Worm (Caenorhabditis elegans) whole organism, early embryonic: ENCODE data around the gene adt-3.

Source experiments
- B0310.2 ChIP-seq: sonication (generic microtip); optimal IDR thresholded peaks from 2 replicates; lab custom pipeline; 2016; ENCODE audit warnings: mild to moderate bottlenecking, missing genetic modification characterization, missing compliant biosample characterization
- F13C5.2 ChIP-seq: sonication (generic microtip); optimal IDR thresholded peaks from 2 replicates; lab custom pipeline; 2017; ENCODE audit warnings: mild to moderate bottlenecking, missing genetic modification characterization, inconsistent platforms, missing compliant biosample characterization
- aly-1 ChIP-seq: sonication (generic microtip); optimal IDR thresholded peaks from 2 replicates; lab custom pipeline; 2016; ENCODE audit warnings: missing genetic modification characterization, missing compliant biosample characterization
- ama-1 ChIP-seq: fragments of 150-350 bp; optimal IDR thresholded peaks from 2 replicates; lab custom pipeline; 2014
- ceh-13 ChIP-seq: fragments of 200-800 bp; sonication (Bioruptor generic); optimal IDR thresholded peaks from 2 replicates; lab custom pipeline; 2018; ENCODE audit warnings: mild to moderate bottlenecking, missing genetic modification characterization, missing compliant biosample characterization
- ceh-36 ChIP-seq: sonication (generic microtip); optimal IDR thresholded peaks from 2 replicates; lab custom pipeline; 2016; ENCODE audit warnings: missing genetic modification characterization, inconsistent platforms, missing compliant biosample characterization
- ets-7 ChIP-seq: sonication (generic microtip); optimal IDR thresholded peaks from 2 replicates; lab custom pipeline; 2016; ENCODE audit warnings: missing genotype, missing genetic modification characterization, missing compliant biosample characterization
- flt-1 ChIP-seq: fragments of 200-800 bp; sonication (Bioruptor generic); IDR thresholded peaks from 2 replicates; pipeline ENCODE4 v1.3.6; 2022; ENCODE audit warnings: missing genetic modification characterization, missing compliant biosample characterization
- hmbx-1 ChIP-seq: sonication (generic microtip); optimal IDR thresholded peaks from 2 replicates; lab custom pipeline; 2016; ENCODE audit warnings: mild to moderate bottlenecking, missing genetic modification characterization, missing compliant biosample characterization
- hmg-4 ChIP-seq: fragments of 200-800 bp; sonication (Bioruptor generic); optimal IDR thresholded peaks from 2 replicates; lab custom pipeline; 2018; ENCODE audit warnings: mild to moderate bottlenecking, missing genetic modification characterization, missing compliant biosample characterization
- hnd-1 ChIP-seq: sonication (generic microtip); optimal IDR thresholded peaks from 2 replicates; lab custom pipeline; 2016; ENCODE audit warnings: missing genetic modification characterization, missing compliant biosample characterization
- pes-1 ChIP-seq: fragments of 200-800 bp; sonication (Bioruptor generic); IDR thresholded peaks from 2 replicates; pipeline ENCODE4 v1.3.6; 2022; ENCODE audit warnings: missing genetic modification reagents, missing genetic modification characterization, missing compliant biosample characterization
- scrt-1 ChIP-seq: fragments of 200-800 bp; sonication (Bioruptor generic); IDR thresholded peaks from 2 replicates; pipeline ENCODE4 v1.3.6; 2022; ENCODE audit warnings: missing genetic modification characterization, missing compliant biosample characterization
- sea-1 ChIP-seq: fragments of 200-800 bp; sonication (Bioruptor generic); conservative IDR thresholded peaks from 2 replicates; pipeline ENCODE4 v1.3.6; 2022; ENCODE audit warnings: missing genetic modification characterization, missing compliant biosample characterization
- tbx-11 ChIP-seq: fragments of 200-800 bp; sonication (Bioruptor generic); IDR thresholded peaks from 2 replicates; pipeline ENCODE4 v1.3.6; 2022; ENCODE audit warnings: missing genetic modification characterization, missing compliant biosample characterization
- tbx-37 ChIP-seq: fragments of 200-800 bp; sonication (Bioruptor generic); conservative IDR thresholded peaks from 2 replicates; pipeline ENCODE4 v1.3.6; 2022; ENCODE audit warnings: missing genetic modification reagents, missing genetic modification characterization, missing compliant biosample characterization
- tra-4 ChIP-seq: sonication (generic microtip); optimal IDR thresholded peaks from 2 replicates; lab custom pipeline; 2017; ENCODE audit warnings: missing genetic modification characterization, missing compliant biosample characterization

The adt-3 gene

DNA sequence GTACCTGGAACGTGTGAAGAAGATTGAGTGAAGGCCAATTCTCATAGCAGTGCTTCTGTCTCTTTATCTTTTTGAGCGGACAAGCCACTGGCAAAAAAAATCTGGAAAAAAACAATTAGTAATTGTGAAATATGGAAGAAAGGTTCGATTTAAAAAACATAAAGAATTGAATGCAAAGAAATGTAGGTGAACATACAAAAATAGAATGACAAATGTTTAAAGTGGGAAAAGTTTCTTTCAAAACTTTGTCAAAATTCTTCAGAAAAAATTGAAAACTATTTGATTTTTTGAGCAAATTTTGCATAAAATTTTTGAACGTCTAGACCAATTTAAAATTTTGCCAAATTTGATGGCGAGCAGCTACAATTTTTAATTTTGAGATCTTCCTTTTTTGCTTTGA is 11.8 kb downstream of the adt-3 start, which contains the start of gene ptp-4A2:
TSS of gene ptp-4A2 (minus strand) at position 101 of the 400 bp plus-strand sequence.
- TF ChIP-seq hnd-1 (tag; lab: Kevin White, UChicago) (no peak), tbx-37 (GFP tag; lab: Robert Waterston, UW) (no peak), flt-1 (GFP tag; lab: Robert Waterston, UW) (no peak), pes-1 (GFP tag; lab: Robert Waterston, UW) (no peak), tra-4 (tag; lab: Kevin White, UChicago) (no peak), ama-1 (lab: Kevin White, UChicago) (no peak), ceh-36 (no peak), scrt-1 (GFP tag; lab: Robert Waterston, UW) (no peak)

DNA sequence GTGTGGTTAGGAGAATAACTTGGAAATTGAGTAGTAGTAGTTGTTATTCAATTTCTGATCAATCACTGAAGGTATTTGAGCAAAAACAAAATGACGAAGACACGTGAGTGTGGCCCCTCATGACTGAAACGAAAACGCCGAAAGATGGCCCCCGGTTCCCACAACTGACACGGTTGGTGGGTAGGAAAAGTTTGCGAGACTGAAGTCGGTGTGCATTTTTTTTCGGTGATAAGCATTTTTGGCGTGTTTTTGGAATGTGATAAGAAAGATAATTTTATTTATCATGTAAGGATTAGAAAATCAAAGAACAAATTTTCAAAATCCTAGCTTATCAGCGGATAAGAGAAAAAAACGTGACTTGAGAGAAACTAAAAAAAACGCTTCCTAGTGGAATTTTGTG is 12.6 kb downstream of the adt-3 start:
- TF ChIP-seq hmbx-1 (tag; lab: Kevin White, UChicago) (no peak), tbx-11 (GFP tag; lab: Robert Waterston, UW) (no peak), flt-1 (GFP tag; lab: Robert Waterston, UW) (no peak), hnd-1 (tag; lab: Kevin White, UChicago) (no peak), ceh-13 (GFP tag; lab: Kevin White, UChicago) (no peak), sea-1 (GFP tag; lab: Robert Waterston, UW) (no peak), tra-4 (tag; lab: Kevin White, UChicago) (no peak), aly-1 (tag; lab: Kevin White, UChicago) (no peak), ceh-36 (no peak), scrt-1 (GFP tag; lab: Robert Waterston, UW) (no peak), tbx-37 (GFP tag; lab: Robert Waterston, UW) (no peak), ama-1 (lab: Kevin White, UChicago) (no peak), F13C5.2 (tag; lab: Kevin White, UChicago) (no peak)

DNA sequence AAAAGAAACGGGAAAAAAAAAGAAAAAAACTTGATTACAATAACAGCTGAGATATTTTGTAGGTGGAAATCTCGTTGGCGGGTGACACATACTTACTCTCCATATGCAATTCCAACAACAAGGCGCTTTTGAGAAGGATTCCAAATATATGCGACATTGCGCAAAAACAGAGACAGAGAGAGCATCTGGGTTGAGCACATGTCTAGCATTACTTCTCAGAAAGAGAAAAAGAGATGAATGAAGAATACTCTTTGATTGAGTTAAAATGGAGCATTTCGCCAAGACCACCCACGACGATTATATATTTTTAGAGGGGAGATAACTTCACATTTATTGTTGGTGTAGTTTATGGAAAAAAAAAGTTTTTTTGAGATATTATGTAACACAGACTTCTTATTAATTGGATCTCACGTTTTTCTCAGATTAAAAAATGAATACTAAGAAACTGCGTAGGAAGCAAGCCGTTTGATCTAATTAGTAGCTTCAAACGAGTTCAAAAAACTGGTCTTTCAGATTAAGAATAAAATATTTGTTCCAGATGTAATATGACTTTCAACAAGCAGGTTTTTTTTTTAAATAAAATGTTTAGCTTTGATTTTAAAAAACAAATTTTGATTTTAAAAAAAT is 13.6 kb downstream of the adt-3 start:
- no peak for TF ChIP-seq aly-1 (tag; lab: Kevin White, UChicago)
- no peak for TF ChIP-seq ama-1 (lab: Kevin White, UChicago)
- no peak for TF ChIP-seq ceh-13 (GFP tag; lab: Kevin White, UChicago)
- TF ChIP-seq scrt-1 (GFP tag; lab: Robert Waterston, UW) = no peak
- no peak for TF ChIP-seq hnd-1 (tag; lab: Kevin White, UChicago)
- no peak for TF ChIP-seq hmbx-1 (tag; lab: Kevin White, UChicago)
- no peak for TF ChIP-seq ets-7 (tag; lab: Kevin White, UChicago)

DNA sequence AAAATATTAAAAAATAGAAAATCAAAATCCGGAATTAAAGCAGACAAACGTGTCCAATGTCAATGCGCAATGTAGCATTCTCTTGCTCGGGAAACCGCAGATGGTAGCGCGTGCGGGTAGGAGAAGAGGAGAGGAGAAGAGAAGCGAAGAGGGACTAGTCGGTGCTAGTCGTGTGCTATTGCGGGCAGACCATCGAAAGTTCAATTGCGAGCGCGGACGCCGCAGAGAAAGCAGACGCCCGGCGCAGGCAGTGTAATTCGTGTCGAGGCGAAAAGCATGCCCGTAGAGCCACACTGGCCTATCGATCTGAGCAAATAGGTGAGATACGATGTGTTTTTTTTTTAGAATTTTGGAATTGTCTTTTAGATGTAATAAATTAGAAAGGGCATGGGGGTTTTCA is 14.2 kb downstream of the adt-3 start:
- TF ChIP-seq F13C5.2 (tag; lab: Kevin White, UChicago) = peak; percentile 5
- TF ChIP-seq hmg-4 (GFP tag; lab: Kevin White, UChicago) = no peak

DNA sequence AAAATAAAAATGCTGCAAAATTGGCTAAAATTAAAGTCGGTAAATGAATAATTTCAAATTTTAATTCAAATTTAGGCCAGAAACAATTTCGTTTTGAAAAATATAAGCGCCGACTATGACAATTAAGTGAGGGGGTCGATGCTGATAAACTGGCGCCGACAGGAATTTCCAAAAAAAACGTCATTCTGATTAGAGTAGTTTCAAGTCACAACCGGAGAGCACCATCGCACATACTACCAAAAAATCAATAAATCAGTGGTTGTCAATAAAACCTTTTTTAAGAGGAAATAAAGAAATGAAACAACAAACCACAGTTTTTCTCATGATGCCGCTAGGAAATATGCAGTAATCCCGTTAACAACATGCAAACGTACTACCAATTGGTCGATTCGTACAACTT is 17.6 kb downstream of the adt-3 start:
- TF ChIP-seq hnd-1 (tag; lab: Kevin White, UChicago) = no peak
- TF ChIP-seq tbx-11 (GFP tag; lab: Robert Waterston, UW) = no peak
- no peak for TF ChIP-seq hmbx-1 (tag; lab: Kevin White, UChicago)
- TF ChIP-seq aly-1 (tag; lab: Kevin White, UChicago) = no peak
- TF ChIP-seq B0310.2 (tag; lab: Kevin White, UChicago) = no peak
- TF ChIP-seq sea-1 (GFP tag; lab: Robert Waterston, UW) = no peak
- TF ChIP-seq scrt-1 (GFP tag; lab: Robert Waterston, UW) = no peak
- no peak for TF ChIP-seq ceh-36
- TF ChIP-seq pes-1 (GFP tag; lab: Robert Waterston, UW) = no peak
- TF ChIP-seq flt-1 (GFP tag; lab: Robert Waterston, UW) = no peak

DNA sequence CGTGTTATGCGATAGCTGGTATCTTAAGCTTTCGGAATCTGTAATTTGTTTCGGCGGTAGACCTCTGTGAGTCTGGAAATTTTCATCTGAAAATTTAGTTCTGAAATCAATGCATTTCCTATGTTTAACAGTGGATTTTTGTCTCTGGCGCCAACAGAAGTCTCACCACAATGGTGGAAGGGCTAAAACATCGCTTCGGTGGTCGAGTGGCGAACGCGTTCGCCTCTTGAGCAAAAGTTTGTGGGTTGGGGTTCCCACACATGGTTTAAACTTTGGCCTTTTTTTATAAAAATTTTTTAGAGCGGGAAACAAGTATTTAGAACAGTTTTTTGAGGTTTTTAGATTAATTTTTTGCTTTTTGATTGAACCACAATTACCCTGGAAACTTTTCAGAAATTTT is 18.3 kb downstream of the adt-3 start:
- TF ChIP-seq ceh-36 (no peak), hnd-1 (tag; lab: Kevin White, UChicago) (no peak), sea-1 (GFP tag; lab: Robert Waterston, UW) (no peak), hmbx-1 (tag; lab: Kevin White, UChicago) (no peak), hmg-4 (GFP tag; lab: Kevin White, UChicago) (no peak), F13C5.2 (tag; lab: Kevin White, UChicago) (no peak), pes-1 (GFP tag; lab: Robert Waterston, UW) (no peak)

DNA sequence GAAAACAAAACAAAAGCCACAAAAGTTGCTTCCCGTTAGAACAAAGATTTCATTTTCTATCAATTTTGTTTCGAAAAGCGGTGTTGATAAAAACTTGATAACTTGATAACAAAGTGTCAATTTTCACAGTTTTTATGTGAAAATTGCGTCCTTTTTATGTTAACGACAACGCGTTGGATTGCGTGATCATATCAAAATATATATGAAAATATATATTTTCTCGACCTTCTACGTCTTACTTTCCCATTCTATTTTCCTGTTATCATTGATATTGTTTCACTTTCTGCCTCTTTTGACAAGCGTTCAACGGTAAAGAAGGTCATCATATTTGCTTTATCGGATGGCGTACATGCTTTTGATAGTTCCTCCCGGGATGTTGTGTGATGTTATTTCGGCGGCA is 21.3 kb downstream of the adt-3 start:
- TF ChIP-seq pes-1 (GFP tag; lab: Robert Waterston, UW) (no peak), sea-1 (GFP tag; lab: Robert Waterston, UW) (no peak), hmg-4 (GFP tag; lab: Kevin White, UChicago) (no peak), scrt-1 (GFP tag; lab: Robert Waterston, UW) (no peak), hmbx-1 (tag; lab: Kevin White, UChicago) (no peak), ets-7 (tag; lab: Kevin White, UChicago) (no peak), aly-1 (tag; lab: Kevin White, UChicago) (no peak), tbx-11 (GFP tag; lab: Robert Waterston, UW) (no peak), F13C5.2 (tag; lab: Kevin White, UChicago) (no peak), ama-1 (lab: Kevin White, UChicago) (no peak), ceh-36 (no peak)
